Worm (Caenorhabditis elegans) whole organism, L3 larva: Measurements from ENCODE around the gene K08E4.2.

Experiments used
- R02D3.7 ChIP-seq: fragments of 150-350 bp; optimal IDR thresholded peaks from 2 replicates; lab custom pipeline; 2014; ENCODE audit warnings: missing biosample characterization, missing genetic modification characterization
- ZK546.5 ChIP-seq: sonication (generic microtip); optimal IDR thresholded peaks from 2 replicates; lab custom pipeline; 2017; ENCODE audit warnings: missing biosample characterization, missing genetic modification characterization
- ama-1 ChIP-seq: fragments of 150-350 bp; optimal IDR thresholded peaks from 2 replicates; lab custom pipeline; 2018
- ceh-16 ChIP-seq: sonication (generic microtip); optimal IDR thresholded peaks from 2 replicates; lab custom pipeline; 2017; ENCODE audit warnings: missing biosample characterization, missing genetic modification characterization
- ceh-28 ChIP-seq: fragments of 150-350 bp; optimal IDR thresholded peaks from 2 replicates; lab custom pipeline; 2014; ENCODE audit warnings: missing biosample characterization, missing genetic modification reagents, missing genetic modification characterization
- ceh-82 ChIP-seq: fragments of 150-350 bp; optimal IDR thresholded peaks from 2 replicates; lab custom pipeline; 2014; ENCODE audit warnings: missing biosample characterization, missing genetic modification characterization
- ceh-9 ChIP-seq: sonication (generic microtip); optimal IDR thresholded peaks from 2 replicates; lab custom pipeline; 2018; ENCODE audit warnings: missing biosample characterization, missing genetic modification characterization
- daf-12 ChIP-seq: fragments of 150-350 bp; optimal IDR thresholded peaks from 2 replicates; lab custom pipeline; 2014; ENCODE audit warnings: missing biosample characterization, missing genetic modification reagents, missing genetic modification characterization
- egl-27 ChIP-seq: sonication (generic microtip); optimal IDR thresholded peaks from 4 replicates; lab custom pipeline; 2017; ENCODE audit warnings: missing biosample characterization, missing genetic modification reagents, missing genetic modification characterization
- elt-2 ChIP-seq: sonication (generic microtip); optimal IDR thresholded peaks from 2 replicates; lab custom pipeline; 2016; ENCODE audit warnings: missing genetic modification reagents, mild to moderate bottlenecking, missing genetic modification characterization, missing compliant biosample characterization
- elt-3 ChIP-seq, 3 experiments: fragments of 150-350 bp in 1 of 3; sonication (generic microtip) in 2 of 3; optimal IDR thresholded peaks; 2 replicates in 2 of 3; 4 replicates in 1 of 3; lab custom pipeline; 2014 to 2017; ENCODE audit warnings: missing biosample characterization in 3 of 3, missing genetic modification characterization in 3 of 3
- fkh-10 ChIP-seq: sonication (generic microtip); optimal IDR thresholded peaks from 2 replicates; lab custom pipeline; 2017; ENCODE audit warnings: missing biosample characterization, missing genetic modification reagents, missing genetic modification characterization
- fkh-2 ChIP-seq: fragments of 150-350 bp; optimal IDR thresholded peaks from 2 replicates; lab custom pipeline; 2014; ENCODE audit warnings: missing biosample characterization, missing genetic modification reagents, missing genetic modification characterization
- fos-1 ChIP-seq: fragments of 150-350 bp; optimal IDR thresholded peaks from 2 replicates; lab custom pipeline; 2014; ENCODE audit warnings: missing biosample characterization, missing genetic modification characterization
- hmg-11 ChIP-seq: sonication (generic microtip); optimal IDR thresholded peaks from 2 replicates; lab custom pipeline; 2016; ENCODE audit warnings: missing genetic modification characterization, missing compliant biosample characterization
- jun-1 ChIP-seq: fragments of 150-350 bp; optimal IDR thresholded peaks from 2 replicates; lab custom pipeline; 2014; ENCODE audit warnings: missing biosample characterization, missing genetic modification reagents, missing genetic modification characterization
- lin-39 ChIP-seq: fragments of 150-350 bp; optimal IDR thresholded peaks from 2 replicates; lab custom pipeline; 2018; ENCODE audit warnings: missing biosample characterization, missing genetic modification reagents, missing genetic modification characterization
- lsy-12 ChIP-seq: sonication (generic microtip); optimal IDR thresholded peaks from 2 replicates; lab custom pipeline; 2016; ENCODE audit warnings: mild to moderate bottlenecking, missing genetic modification characterization, missing compliant biosample characterization
- mdl-1 ChIP-seq: fragments of 150-350 bp; optimal IDR thresholded peaks from 2 replicates; lab custom pipeline; 2014; ENCODE audit warnings: missing biosample characterization, missing genetic modification characterization
- mml-1 ChIP-seq: fragments of 150-350 bp; sonication (generic microtip); optimal IDR thresholded peaks from 3 replicates; lab custom pipeline; 2014; ENCODE audit warnings: missing biosample characterization, missing genetic modification characterization
- nhr-11 ChIP-seq: fragments of 150-350 bp; optimal IDR thresholded peaks from 2 replicates; lab custom pipeline; 2014; ENCODE audit warnings: missing biosample characterization, missing genetic modification characterization
- nhr-23 ChIP-seq: fragments of 150-350 bp; optimal IDR thresholded peaks from 2 replicates; lab custom pipeline; 2014; ENCODE audit warnings: missing biosample characterization, missing genetic modification reagents, missing genetic modification characterization
- nhr-237 ChIP-seq: fragments of 150-350 bp; optimal IDR thresholded peaks from 2 replicates; lab custom pipeline; 2014; ENCODE audit warnings: missing biosample characterization, missing genetic modification characterization
- nhr-25 ChIP-seq: sonication (generic microtip); optimal IDR thresholded peaks from 2 replicates; lab custom pipeline; 2017; ENCODE audit warnings: missing biosample characterization, missing genetic modification characterization
- nhr-28 ChIP-seq: fragments of 150-350 bp; optimal IDR thresholded peaks from 2 replicates; lab custom pipeline; 2014; ENCODE audit warnings: missing biosample characterization, missing genetic modification characterization
- nhr-43 ChIP-seq: sonication (generic microtip); optimal IDR thresholded peaks from 2 replicates; lab custom pipeline; 2016; ENCODE audit warnings: mild to moderate bottlenecking, missing genetic modification characterization, missing compliant biosample characterization; ENCODE audit not compliant: poor library complexity, severe bottlenecking
- nhr-76 ChIP-seq: fragments of 150-350 bp; sonication (generic microtip); optimal IDR thresholded peaks from 5 replicates; lab custom pipeline; 2014; ENCODE audit warnings: missing biosample characterization, missing genetic modification characterization
- nhr-77 ChIP-seq: fragments of 150-350 bp; optimal IDR thresholded peaks from 2 replicates; lab custom pipeline; 2014; ENCODE audit warnings: missing biosample characterization, missing genetic modification characterization
- pha-4 ChIP-seq: fragments of 150-350 bp; optimal IDR thresholded peaks from 2 replicates; lab custom pipeline; 2014; ENCODE audit warnings: missing biosample characterization, missing genetic modification reagents, missing genetic modification characterization
- pqm-1 ChIP-seq: fragments of 150-350 bp; optimal IDR thresholded peaks from 2 replicates; lab custom pipeline; 2017; ENCODE audit warnings: missing biosample characterization, missing genetic modification characterization, inconsistent platforms
- sea-2 ChIP-seq: fragments of 150-350 bp; sonication (generic microtip); optimal IDR thresholded peaks from 4 replicates; lab custom pipeline; 2014; ENCODE audit warnings: missing biosample characterization, missing genetic modification reagents, missing genetic modification characterization
- skn-1 ChIP-seq: fragments of 150-350 bp; optimal IDR thresholded peaks from 2 replicates; lab custom pipeline; 2014; ENCODE audit warnings: missing biosample characterization, missing genetic modification characterization
- snpc-4 ChIP-seq: fragments of 150-350 bp; optimal IDR thresholded peaks from 2 replicates; lab custom pipeline; 2014; ENCODE audit warnings: missing biosample characterization, missing genetic modification characterization
- tbx-2 ChIP-seq: sonication (generic microtip); optimal IDR thresholded peaks from 2 replicates; lab custom pipeline; 2016; ENCODE audit warnings: mild to moderate bottlenecking, missing genetic modification characterization, missing compliant biosample characterization
- unc-39 ChIP-seq: sonication (generic microtip); optimal IDR thresholded peaks from 4 replicates; lab custom pipeline; 2017; ENCODE audit warnings: missing biosample characterization, missing genetic modification characterization
- unc-62 ChIP-seq: fragments of 150-350 bp; sonication (generic microtip); optimal IDR thresholded peaks from 4 replicates; lab custom pipeline; 2014; ENCODE audit warnings: missing biosample characterization, missing genetic modification reagents, missing genetic modification characterization
- zag-1 ChIP-seq: fragments of 150-350 bp; optimal IDR thresholded peaks from 2 replicates; lab custom pipeline; 2014; ENCODE audit warnings: missing biosample characterization, missing genetic modification characterization
- ztf-11 ChIP-seq: fragments of 150-350 bp; optimal IDR thresholded peaks from 2 replicates; lab custom pipeline; 2014; ENCODE audit warnings: missing biosample characterization, missing genetic modification characterization
- ztf-4 ChIP-seq: fragments of 150-350 bp; optimal IDR thresholded peaks from 2 replicates; lab custom pipeline; 2014; ENCODE audit warnings: missing biosample characterization, missing genetic modification characterization

The K08E4.2 gene

DNA sequence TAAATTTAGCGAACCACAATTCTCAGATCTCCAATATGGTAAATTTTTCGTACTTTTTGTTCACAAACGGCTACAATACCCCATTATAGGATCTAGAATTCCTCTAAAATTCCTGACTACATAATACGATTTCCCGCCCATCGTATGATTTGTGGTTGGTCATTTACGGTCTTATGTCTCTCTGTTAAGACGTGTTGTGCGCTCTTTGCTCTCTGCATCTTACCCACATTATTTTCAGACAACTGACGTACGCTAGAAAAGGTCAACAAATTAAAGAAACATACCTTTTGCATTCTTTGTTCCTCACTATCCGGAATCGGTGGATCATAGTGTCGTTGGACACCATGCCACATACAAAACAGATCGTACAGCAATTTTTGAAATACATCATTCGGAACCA, 13.4 kb downstream of the K08E4.2 start:
- peak; percentile 4 for TF ChIP-seq pqm-1 (tag; lab: Kevin White, UChicago)
- TF ChIP-seq elt-2 (tag; lab: Kevin White, UChicago), result peak; percentile 39
- TF ChIP-seq snpc-4 (tag; lab: Kevin White, UChicago), result no peak
- no peak for TF ChIP-seq unc-39
- no peak for TF ChIP-seq nhr-76 (tag; lab: Kevin White, UChicago)
- TF ChIP-seq unc-62 (GFP tag; lab: Kevin White, UChicago), result no peak
- no peak for TF ChIP-seq nhr-11 (tag; lab: Kevin White, UChicago)
- no peak for TF ChIP-seq ztf-11 (tag; lab: Kevin White, UChicago)

DNA sequence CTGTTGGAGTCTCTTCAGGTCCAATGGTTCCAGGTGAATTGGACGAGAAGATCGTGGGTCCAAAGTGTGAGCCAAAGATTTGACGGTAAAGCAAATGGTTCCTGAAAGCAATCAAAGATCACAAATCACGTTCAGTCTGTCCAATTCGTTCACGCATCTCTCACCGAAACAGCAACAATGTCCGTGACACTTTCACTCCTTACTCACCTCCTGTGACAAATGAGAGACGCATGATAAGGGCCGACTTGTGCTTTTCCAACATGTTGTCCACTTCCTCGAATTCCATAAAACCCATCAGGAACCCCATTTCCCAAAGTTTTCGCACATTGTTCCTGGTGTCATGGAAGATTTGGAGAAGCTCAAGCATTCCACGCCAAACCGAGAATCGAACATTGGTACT, 16.0 kb downstream of the K08E4.2 start:
- no peak for TF ChIP-seq nhr-23
- no peak for TF ChIP-seq nhr-237 (tag; lab: Kevin White, UChicago)
- no peak for TF ChIP-seq nhr-77 (tag; lab: Kevin White, UChicago)
- no peak for TF ChIP-seq elt-2 (tag; lab: Kevin White, UChicago)
- no peak for TF ChIP-seq unc-39
- TF ChIP-seq ceh-28 (tag; lab: Kevin White, UChicago), result no peak
- no peak for TF ChIP-seq ceh-16 (tag; lab: Kevin White, UChicago)

DNA sequence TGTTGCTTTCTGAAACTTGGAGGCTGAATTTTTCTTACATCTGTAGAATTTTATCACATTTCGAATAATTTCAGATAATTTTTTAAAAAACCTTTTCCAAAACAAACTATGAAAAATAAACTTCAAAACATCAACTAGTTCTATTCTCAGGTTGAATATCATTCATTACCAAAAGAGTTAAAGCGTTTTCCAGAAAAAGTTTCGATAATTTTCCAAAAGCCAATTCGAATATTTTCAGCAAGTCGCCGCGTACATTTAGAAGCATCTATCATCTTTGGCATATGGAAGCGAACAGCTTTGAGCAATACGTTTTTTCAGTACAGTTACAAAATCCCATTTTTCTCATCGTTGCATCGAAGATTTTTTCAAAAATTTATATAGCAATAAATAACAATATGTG, 19.5 kb downstream of the K08E4.2 start:
- no peak for TF ChIP-seq ceh-82 (tag; lab: Kevin White, UChicago)
- peak; percentile 19 for TF ChIP-seq elt-2 (tag; lab: Kevin White, UChicago)
- no peak for TF ChIP-seq nhr-23
- no peak for TF ChIP-seq mdl-1 (tag; lab: Kevin White, UChicago)
- peak in 1 of 3 experiments; percentile 9 for TF ChIP-seq elt-3 (tag; optimal IDR thresholded peaks at IDR 0.05; lab: Kevin White, UChicago)
- TF ChIP-seq ztf-4, result peak; percentile 13
- TF ChIP-seq pha-4 (tag; lab: Kevin White, UChicago), result peak; percentile 49
- TF ChIP-seq nhr-25 (tag; lab: Kevin White, UChicago), result peak; percentile 42
- peak; percentile 56 for TF ChIP-seq tbx-2 (tag; lab: Kevin White, UChicago)
- peak; percentile 5 for TF ChIP-seq lsy-12
- TF ChIP-seq nhr-43, result peak; percentile 20
- TF ChIP-seq ama-1 (lab: Kevin White, UChicago), result peak; percentile 91

DNA sequence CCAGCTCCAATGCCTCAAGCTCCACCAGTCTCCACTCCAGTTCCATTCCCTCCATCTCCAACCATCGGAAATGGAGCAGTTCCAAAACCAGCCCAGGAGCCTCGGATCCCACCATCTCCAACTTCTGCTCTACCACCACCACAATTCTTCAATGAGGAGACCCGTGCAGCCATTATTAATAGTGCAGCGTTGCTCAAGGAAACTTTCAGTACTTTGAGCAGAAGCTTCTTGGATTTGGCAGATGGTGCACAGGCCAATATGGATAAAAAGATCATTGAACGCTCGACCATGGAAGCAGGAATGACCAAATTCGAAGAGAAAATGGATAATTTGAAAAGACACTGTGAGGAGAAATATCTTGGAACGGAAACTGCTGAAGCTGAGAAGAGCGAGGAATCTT, 21.0 kb downstream of the K08E4.2 start:
- TF ChIP-seq daf-12 (tag; lab: Kevin White, UChicago), result no peak
- TF ChIP-seq fos-1 (tag; lab: Kevin White, UChicago), result no peak
- no peak for TF ChIP-seq nhr-237 (tag; lab: Kevin White, UChicago)
- no peak for TF ChIP-seq hmg-11 (tag; lab: Kevin White, UChicago)
- no peak for TF ChIP-seq nhr-28 (tag; lab: Kevin White, UChicago)
- TF ChIP-seq jun-1 (tag; lab: Kevin White, UChicago), result no peak
- TF ChIP-seq fkh-2, result no peak
- no peak for TF ChIP-seq lin-39 (tag; lab: Kevin White, UChicago)
- no peak for TF ChIP-seq ztf-11 (tag; lab: Kevin White, UChicago)
- no peak for TF ChIP-seq nhr-76 (tag; lab: Kevin White, UChicago)
- no peak for TF ChIP-seq skn-1
- no peak for TF ChIP-seq ztf-4
- TF ChIP-seq mml-1 (tag; lab: Kevin White, UChicago), result no peak
- TF ChIP-seq pqm-1 (tag; lab: Kevin White, UChicago), result no peak
- no peak for TF ChIP-seq R02D3.7 (tag; lab: Kevin White, UChicago)
- no peak for TF ChIP-seq fkh-10 (GFP tag; lab: Kevin White, UChicago)
- TF ChIP-seq unc-39, result no peak
- TF ChIP-seq nhr-11 (tag; lab: Kevin White, UChicago), result no peak

DNA sequence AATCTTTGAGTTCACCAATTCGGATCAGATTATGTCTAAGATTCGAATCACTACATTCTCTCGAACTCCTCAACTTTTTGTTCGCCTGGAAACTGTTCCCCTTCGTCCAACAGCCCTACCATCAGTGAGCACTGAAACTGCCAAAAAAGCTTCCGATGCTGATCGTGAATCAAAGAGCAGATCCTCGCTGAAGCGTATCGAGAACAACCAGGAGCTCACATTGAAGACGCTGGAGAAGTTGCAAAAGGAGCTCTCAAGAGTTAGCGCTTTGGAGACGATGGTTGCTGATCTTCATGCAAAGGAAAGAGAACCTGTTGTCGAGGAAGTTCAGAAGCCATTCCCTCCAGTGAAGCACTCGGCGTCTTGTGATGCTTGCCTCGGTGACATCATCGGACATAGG, 21.7 kb downstream of the K08E4.2 start:
- TF ChIP-seq lin-39 (tag; lab: Kevin White, UChicago) (no peak), nhr-11 (tag; lab: Kevin White, UChicago) (no peak), elt-3 (tag; optimal IDR thresholded peaks at IDR 0.05; lab: Kevin White, UChicago) (no peak), skn-1 (no peak), nhr-43 (no peak), ceh-9 (tag; lab: Kevin White, UChicago) (no peak), nhr-237 (tag; lab: Kevin White, UChicago) (no peak), fkh-2 (no peak), ama-1 (lab: Kevin White, UChicago) (peak; percentile 9), zag-1 (tag; lab: Kevin White, UChicago) (no peak), egl-27 (tag; lab: Kevin White, UChicago) (no peak), fos-1 (tag; lab: Kevin White, UChicago) (no peak), tbx-2 (tag; lab: Kevin White, UChicago) (no peak), sea-2 (no peak), ZK546.5 (tag; lab: Kevin White, UChicago) (no peak), fkh-10 (GFP tag; lab: Kevin White, UChicago) (no peak), mdl-1 (tag; lab: Kevin White, UChicago) (no peak), nhr-25 (tag; lab: Kevin White, UChicago) (peak; percentile 29)
